Worm (Caenorhabditis elegans): ENCODE data around the gene ZK930.6.

ce11 chrII:11839116-11839515 lies 44.6 kb upstream of the ZK930.6 start:
- no peak for TF ChIP-seq ztf-11 (tag; optimal IDR thresholded peaks at IDR 0.05)
- no peak for TF ChIP-seq sea-2 (GFP tag; optimal IDR thresholded peaks at IDR 0.05)
- TF ChIP-seq R02D3.7 (tag; optimal IDR thresholded peaks at IDR 0.05): no peak
- no peak for TF ChIP-seq mml-1 (tag; optimal IDR thresholded peaks at IDR 0.05)
- no peak for TF ChIP-seq nhr-237 (tag; optimal IDR thresholded peaks at IDR 0.05)
- TF ChIP-seq snpc-4 (tag; optimal IDR thresholded peaks at IDR 0.05): no peak
- no peak for TF ChIP-seq nhr-23 (tag; optimal IDR thresholded peaks at IDR 0.05)
- TF ChIP-seq skn-1 (tag; optimal IDR thresholded peaks at IDR 0.05): no peak
- TF ChIP-seq lin-39 (tag; optimal IDR thresholded peaks at IDR 0.05): no peak
- no peak for TF ChIP-seq pqm-1 (tag; optimal IDR thresholded peaks at IDR 0.05)
- no peak for TF ChIP-seq ceh-28 (tag; optimal IDR thresholded peaks at IDR 0.05)
